Fruit fly (Drosophila melanogaster): ENCODE results near the gene IPIP.

The IPIP gene

dm6 chr2L:6062382-6063082, 14.7 kb downstream of the IPIP start, which contains the start of the genes ND-51 and CG13994 (continued):
- TF ChIP-seq CG17385 (GFP tag; optimal IDR thresholded peaks at IDR 0.05): peak; percentile 60
- TF ChIP-seq Fer2 (tag; optimal IDR thresholded peaks at IDR 0.05): peak; percentile 82
- peak; percentile 62 for TF ChIP-seq Hmx (GFP tag; optimal IDR thresholded peaks at IDR 0.05)
- TF ChIP-seq br (optimal IDR thresholded peaks at IDR 0.05): no peak
- TF ChIP-seq CG9437 (GFP tag; optimal IDR thresholded peaks at IDR 0.05): peak; percentile 55
- peak; percentile 75 for TF ChIP-seq her (GFP tag; optimal IDR thresholded peaks at IDR 0.05)
- peak; percentile 86 for TF ChIP-seq sisA (GFP tag; IDR thresholded peaks at IDR 0.05)
- TF ChIP-seq Hand (GFP tag; optimal IDR thresholded peaks at IDR 0.05): no peak
- peak; percentile 65 for TF ChIP-seq stc (GFP tag; IDR thresholded peaks at IDR 0.05)
- peak; percentile 40 for TF ChIP-seq CG4282 (GFP tag; optimal IDR thresholded peaks at IDR 0.05)
- TF ChIP-seq CG17568 (GFP tag; optimal IDR thresholded peaks at IDR 0.05): no peak
- peak; percentile 70 for TF ChIP-seq CG6272 (GFP tag; IDR thresholded peaks at IDR 0.05)
- peak; percentile 66 for TF ChIP-seq al (GFP tag; IDR thresholded peaks at IDR 0.05)
- peak; percentile 9; the same call in 1 of the 3 replicates for TF ChIP-seq gce (GFP tag; IDR thresholded peaks at IDR 0.05)
- peak in 1 of 3 experiments; percentile 34 for TF ChIP-seq Stat92E (GFP tag; optimal IDR thresholded peaks at IDR 0.05)
- peak; percentile 71 for TF ChIP-seq mirr (GFP tag; optimal IDR thresholded peaks at IDR 0.05)
- peak; percentile 74 for TF ChIP-seq Rx (GFP tag; IDR thresholded peaks at IDR 0.05)
- no peak for TF ChIP-seq lbe (GFP tag; optimal IDR thresholded peaks at IDR 0.05)
- TF ChIP-seq CG9817 (tag; optimal IDR thresholded peaks at IDR 0.05): peak; percentile 87
- TF ChIP-seq bigmax (GFP tag; optimal IDR thresholded peaks at IDR 0.05): no peak
- TF ChIP-seq Hr39 (optimal IDR thresholded peaks at IDR 0.05): no peak
- peak; percentile 77 for TF ChIP-seq fd3F (GFP tag; optimal IDR thresholded peaks at IDR 0.05)
- TF ChIP-seq Mad (GFP tag; optimal IDR thresholded peaks at IDR 0.05): peak; percentile 93
- no peak for TF ChIP-seq CG7928 (GFP tag; optimal IDR thresholded peaks at IDR 0.05)
- TF ChIP-seq CG31224 (GFP tag; IDR thresholded peaks at IDR 0.05): peak; percentile 57
- peak; percentile 71 for TF ChIP-seq nerfin-1 (tag; optimal IDR thresholded peaks at IDR 0.05)
- TF ChIP-seq fru (optimal IDR thresholded peaks at IDR 0.05): no peak
- TF ChIP-seq klu (GFP tag; IDR thresholded peaks at IDR 0.05): peak; percentile 71
- TF ChIP-seq Deaf1 (tag; optimal IDR thresholded peaks at IDR 0.05): no peak
- TF ChIP-seq H15 (GFP tag; IDR thresholded peaks at IDR 0.05): peak; percentile 84; the same call in 2 of the 3 replicates
- 0 out of 2 replicates have a peak, but pooled peaks have one; percentile 54 for TF ChIP-seq Poxn (GFP tag; IDR thresholded peaks at IDR 0.05)
- peak; percentile 71 for TF ChIP-seq CG10209 (GFP tag; optimal IDR thresholded peaks at IDR 0.05)
- peak; percentile 59 for TF ChIP-seq CG10959 (GFP tag; IDR thresholded peaks at IDR 0.05)
- TF ChIP-seq emc (GFP tag; optimal IDR thresholded peaks at IDR 0.05): peak; percentile 60
- peak; percentile 87 for TF ChIP-seq lab (GFP tag; optimal IDR thresholded peaks at IDR 0.05)
- no peak for TF ChIP-seq gt (GFP tag; IDR thresholded peaks at IDR 0.05)
- no peak for TF ChIP-seq D (optimal IDR thresholded peaks at IDR 0.05)
- peak; percentile 66 for TF ChIP-seq D (GFP tag; optimal IDR thresholded peaks at IDR 0.05)
- no peak for TF ChIP-seq org-1 (GFP tag; optimal IDR thresholded peaks at IDR 0.05)
- peak; percentile 52 for TF ChIP-seq schlank (tag; optimal IDR thresholded peaks at IDR 0.05)
- TF ChIP-seq Lhr (GFP tag; optimal IDR thresholded peaks at IDR 0.05): peak; percentile 57
- TF ChIP-seq CG8359 (GFP tag; optimal IDR thresholded peaks at IDR 0.05; ENCODE audit: borderline replicate concordance): peak; percentile 11
- TF ChIP-seq sd (tag; optimal IDR thresholded peaks at IDR 0.05): no peak
- TF ChIP-seq CG3407 (GFP tag; optimal IDR thresholded peaks at IDR 0.05): peak; percentile 39
- TF ChIP-seq CG1603 (tag; optimal IDR thresholded peaks at IDR 0.05): peak; percentile 85
- peak; percentile 91 for TF ChIP-seq B-H2 (GFP tag; optimal IDR thresholded peaks at IDR 0.05)
- peak; percentile 63; the same call in 1 of the 2 replicates for TF ChIP-seq bowl (GFP tag; IDR thresholded peaks at IDR 0.05)
- TF ChIP-seq Sin3A (optimal IDR thresholded peaks at IDR 0.05): peak; percentile 87
- peak; percentile 69 for TF ChIP-seq CG30431 (GFP tag; optimal IDR thresholded peaks at IDR 0.05)
- no peak for TF ChIP-seq CG14860 (GFP tag; IDR thresholded peaks at IDR 0.05; ENCODE audit: partially characterized antibody)
- TF ChIP-seq Eip74EF (GFP tag; optimal IDR thresholded peaks at IDR 0.05): no peak
